Worm (Caenorhabditis elegans) whole organism, late embryonic: ENCODE results near the gene F13C5.5.

Experiments used
- C08G9.2 ChIP-seq: sonication (generic microtip); optimal IDR thresholded peaks from 2 replicates; lab custom pipeline; 2016; ENCODE audit warnings: mild to moderate bottlenecking, missing genetic modification characterization, moderate library complexity, missing compliant biosample characterization
- K02D7.2 ChIP-seq: sonication (generic microtip); optimal IDR thresholded peaks from 2 replicates; lab custom pipeline; 2017; ENCODE audit warnings: mild to moderate bottlenecking, missing genetic modification characterization, missing compliant biosample characterization
- K09A11.1 ChIP-seq: sonication (generic microtip); optimal IDR thresholded peaks from 2 replicates; lab custom pipeline; 2017; ENCODE audit warnings: antibody characterized with exemption, mild to moderate bottlenecking, missing genetic modification characterization, missing compliant biosample characterization; ENCODE audit not compliant: insufficient read depth
- Y22D7AL.16 ChIP-seq: sonication (generic microtip); optimal IDR thresholded peaks from 2 replicates; lab custom pipeline; 2016; ENCODE audit warnings: missing genetic modification characterization, missing compliant biosample characterization
- ama-1 ChIP-seq: fragments of 150-350 bp; optimal IDR thresholded peaks from 2 replicates; lab custom pipeline; 2014
- ceh-14 ChIP-seq: sonication (generic microtip); optimal IDR thresholded peaks from 2 replicates; lab custom pipeline; 2016; ENCODE audit warnings: missing genotype, missing genetic modification characterization, missing compliant biosample characterization
- ceh-19 ChIP-seq: fragments of 200-800 bp; sonication (Bioruptor generic); optimal IDR thresholded peaks from 2 replicates; lab custom pipeline; 2018; ENCODE audit warnings: mild to moderate bottlenecking, missing genetic modification characterization, missing compliant biosample characterization
- ceh-2 ChIP-seq: sonication (generic microtip); optimal IDR thresholded peaks from 2 replicates; lab custom pipeline; 2016; ENCODE audit warnings: missing genotype, missing genetic modification characterization, missing compliant biosample characterization
- ceh-30 ChIP-seq: fragments of 150-350 bp; optimal IDR thresholded peaks from 2 replicates; lab custom pipeline; 2014; ENCODE audit warnings: missing biosample characterization, missing genetic modification characterization
- ceh-9 ChIP-seq: sonication (generic microtip); optimal IDR thresholded peaks from 2 replicates; lab custom pipeline; 2016; ENCODE audit warnings: mild to moderate bottlenecking, missing genetic modification characterization, inconsistent platforms, missing compliant biosample characterization
- dmd-4 ChIP-seq: sonication (generic microtip); optimal IDR thresholded peaks from 2 replicates; lab custom pipeline; 2016; ENCODE audit warnings: borderline replicate concordance, missing genetic modification characterization, missing compliant biosample characterization
- elt-2 ChIP-seq: sonication (generic microtip); optimal IDR thresholded peaks from 2 replicates; lab custom pipeline; 2016; ENCODE audit warnings: missing genetic modification reagents, missing genetic modification characterization, missing compliant biosample characterization
- ets-4 ChIP-seq: sonication (generic microtip); optimal IDR thresholded peaks from 2 replicates; lab custom pipeline; 2016; ENCODE audit warnings: missing genetic modification characterization, missing compliant biosample characterization
- fax-1 ChIP-seq: sonication (generic microtip); optimal IDR thresholded peaks from 2 replicates; lab custom pipeline; 2016; ENCODE audit warnings: missing genotype, missing genetic modification characterization, missing compliant biosample characterization
- fkh-6 ChIP-seq: sonication (generic microtip); optimal IDR thresholded peaks from 2 replicates; lab custom pipeline; 2016; ENCODE audit warnings: missing genetic modification characterization, missing compliant biosample characterization
- gmeb-2 ChIP-seq: sonication (generic microtip); optimal IDR thresholded peaks from 2 replicates; lab custom pipeline; 2016; ENCODE audit warnings: missing genetic modification characterization, inconsistent platforms, missing compliant biosample characterization
- hlh-13 ChIP-seq: fragments of 200-800 bp; sonication (Bioruptor generic); optimal IDR thresholded peaks from 2 replicates; lab custom pipeline; 2018; ENCODE audit warnings: mild to moderate bottlenecking, missing genetic modification characterization, missing compliant biosample characterization
- hlh-6 ChIP-seq: sonication (generic microtip); optimal IDR thresholded peaks from 2 replicates; lab custom pipeline; 2016; ENCODE audit warnings: missing genotype, missing genetic modification characterization, missing compliant biosample characterization
- lim-6 ChIP-seq: sonication (generic microtip); optimal IDR thresholded peaks from 2 replicates; lab custom pipeline; 2016; ENCODE audit warnings: missing genetic modification characterization, missing compliant biosample characterization
- madf-2 ChIP-seq: sonication (generic microtip); optimal IDR thresholded peaks from 2 replicates; lab custom pipeline; 2017; ENCODE audit warnings: missing genetic modification characterization, missing compliant biosample characterization
- nfya-1 ChIP-seq: sonication (generic microtip); optimal IDR thresholded peaks from 2 replicates; lab custom pipeline; 2017; ENCODE audit warnings: missing genetic modification characterization, mild to moderate bottlenecking, missing compliant biosample characterization, antibody characterized with exemption, moderate library complexity
- nhr-11 ChIP-seq: fragments of 150-350 bp; optimal IDR thresholded peaks from 2 replicates; lab custom pipeline; 2014; ENCODE audit warnings: missing biosample characterization, missing genetic modification characterization
- npax-4 ChIP-seq: sonication (generic microtip); optimal IDR thresholded peaks from 2 replicates; lab custom pipeline; 2016; ENCODE audit warnings: missing genetic modification characterization, missing compliant biosample characterization
- pag-3 ChIP-seq: sonication (generic microtip); optimal IDR thresholded peaks from 2 replicates; lab custom pipeline; 2016; ENCODE audit warnings: missing compliant biosample characterization, missing genetic modification characterization, borderline replicate concordance
- pat-9 ChIP-seq: fragments of 200-800 bp; sonication (Bioruptor generic); optimal IDR thresholded peaks from 2 replicates; lab custom pipeline; 2018; ENCODE audit warnings: mild to moderate bottlenecking, missing genetic modification characterization, moderate library complexity, missing compliant biosample characterization
- pax-1 ChIP-seq: fragments of 150-350 bp; optimal IDR thresholded peaks from 2 replicates; lab custom pipeline; 2014; ENCODE audit warnings: missing biosample characterization, missing genetic modification characterization
- ref-2 ChIP-seq: sonication (generic microtip); optimal IDR thresholded peaks from 2 replicates; lab custom pipeline; 2016; ENCODE audit warnings: missing genetic modification characterization, missing compliant biosample characterization
- sox-4 ChIP-seq: sonication (generic microtip); optimal IDR thresholded peaks from 2 replicates; lab custom pipeline; 2017; ENCODE audit warnings: mild to moderate bottlenecking, missing genetic modification characterization, inconsistent platforms, missing compliant biosample characterization
- tbx-2 ChIP-seq: sonication (generic microtip); optimal IDR thresholded peaks from 2 replicates; lab custom pipeline; 2016; ENCODE audit warnings: missing genetic modification characterization, missing compliant biosample characterization
- unc-42 ChIP-seq: sonication (generic microtip); optimal IDR thresholded peaks from 2 replicates; lab custom pipeline; 2016; ENCODE audit warnings: missing genotype, missing genetic modification characterization, missing compliant biosample characterization
- unc-55 ChIP-seq: sonication (generic microtip); optimal IDR thresholded peaks from 2 replicates; lab custom pipeline; 2017; ENCODE audit warnings: missing biosample characterization, missing genetic modification reagents, missing genetic modification characterization
- unc-86 ChIP-seq: sonication (generic microtip); optimal IDR thresholded peaks from 2 replicates; lab custom pipeline; 2016; ENCODE audit warnings: missing genetic modification characterization, missing compliant biosample characterization
- zip-5 ChIP-seq: sonication (generic microtip); optimal IDR thresholded peaks from 2 replicates; lab custom pipeline; 2016; ENCODE audit warnings: missing genetic modification characterization, missing compliant biosample characterization
- ztf-16 ChIP-seq: sonication (generic microtip); optimal IDR thresholded peaks from 2 replicates; lab custom pipeline; 2017; ENCODE audit warnings: missing genetic modification characterization, missing compliant biosample characterization

Gene F13C5.5

ce11 chrX:645589-645988 lies 37.3 kb upstream of the F13C5.5 start:
- no peak for TF ChIP-seq nfya-1 (tag; lab: Kevin White, UChicago)
- no peak for TF ChIP-seq K02D7.2
- TF ChIP-seq, all 69 proteins: peak for 0

- TF ChIP-seq madf-2 (tag; lab: Kevin White, UChicago) (no peak), hlh-6 (tag; lab: Kevin White, UChicago) (no peak), C08G9.2 (no peak), ceh-30 (tag; lab: Kevin White, UChicago) (no peak), tbx-2 (tag; lab: Kevin White, UChicago) (no peak), zip-5 (no peak), Y22D7AL.16 (tag; lab: Kevin White, UChicago) (no peak), pag-3 (tag; lab: Kevin White, UChicago) (no peak), fkh-6 (no peak), ztf-16 (tag; lab: Kevin White, UChicago) (no peak), pat-9 (no peak)
Observed at ce11 chrX:642817-643216, 34.5 kb upstream of the F13C5.5 start.

- no peak for TF ChIP-seq ets-4
- TF ChIP-seq tbx-2 (tag; lab: Kevin White, UChicago): no peak
- TF ChIP-seq gmeb-2 (tag; lab: Kevin White, UChicago): no peak
- no peak for TF ChIP-seq ztf-16 (tag; lab: Kevin White, UChicago)
- no peak for TF ChIP-seq ceh-2 (tag; lab: Kevin White, UChicago)
- no peak for TF ChIP-seq lim-6
- no peak for TF ChIP-seq npax-4 (tag; lab: Kevin White, UChicago)
- TF ChIP-seq unc-42 (tag; lab: Kevin White, UChicago): no peak
- TF ChIP-seq fax-1 (tag; lab: Kevin White, UChicago): no peak
- no peak for TF ChIP-seq ceh-19 (GFP tag; lab: Kevin White, UChicago)
- no peak for TF ChIP-seq nhr-11 (tag; lab: Kevin White, UChicago)
- TF ChIP-seq unc-86 (tag; lab: Kevin White, UChicago): no peak
- no peak for TF ChIP-seq ref-2 (tag; lab: Kevin White, UChicago)
- TF ChIP-seq ama-1 (lab: Kevin White, UChicago): no peak
- no peak for TF ChIP-seq pax-1 (tag; lab: Kevin White, UChicago)
- TF ChIP-seq ceh-30 (tag; lab: Kevin White, UChicago): no peak
Observed at ce11 chrX:641440-641839, 33.1 kb upstream of the F13C5.5 start, which contains the start of gene M6.11. Gene M6.11, minus strand, starts transcription at chrX:641540.

ce11 chrX:637588-637987 lies 29.3 kb upstream of the F13C5.5 start:
- no peak for TF ChIP-seq dmd-4 (tag; lab: Kevin White, UChicago)
- TF ChIP-seq unc-55 (GFP tag; lab: Kevin White, UChicago): no peak
- TF ChIP-seq nfya-1 (tag; lab: Kevin White, UChicago): no peak
- no peak for TF ChIP-seq elt-2 (tag; lab: Kevin White, UChicago)
- no peak for TF ChIP-seq lim-6
- TF ChIP-seq pag-3 (tag; lab: Kevin White, UChicago): no peak
- no peak for TF ChIP-seq hlh-13
- TF ChIP-seq, all 69 proteins: peak for 0

ce11 chrX:636893-637292 lies 28.6 kb upstream of the F13C5.5 start, which contains the start of gene pha-2:
Gene pha-2, minus strand, starts transcription at chrX:636993.
- TF ChIP-seq sox-4 (no peak), gmeb-2 (tag; lab: Kevin White, UChicago) (no peak), ceh-14 (tag; lab: Kevin White, UChicago) (no peak), madf-2 (tag; lab: Kevin White, UChicago) (no peak)
- TF ChIP-seq, all 69 proteins: peak for 0

ce11 chrX:629134-629533 lies 20.8 kb upstream of the F13C5.5 start, which contains the start of gene M6.4:
Gene M6.4, plus strand, starts transcription at chrX:629188.
- no peak for TF ChIP-seq ceh-9
- no peak for TF ChIP-seq K09A11.1 (tag; lab: Kevin White, UChicago)
- no peak for TF ChIP-seq gmeb-2 (tag; lab: Kevin White, UChicago)
